Fruit fly (Drosophila melanogaster): Measurements from ENCODE around the gene Sfp33A2.

- TF ChIP-seq rn (GFP tag; IDR thresholded peaks at IDR 0.05), result no peak
- TF ChIP-seq CG8301 (tag; optimal IDR thresholded peaks at IDR 0.05), result no peak
Measured at dm6 chr2L:11849658-11850057, 12.1 kb downstream of the Sfp33A2 start, which contains the start of gene Mal-B2.

Data from whole organism, pupa.